Fruit fly (Drosophila melanogaster): ENCODE data around the gene CG4325.

The CG4325 gene

dm6 chrX:2001057-2001456 lies 42.6 kb downstream of the CG4325 start:
- TF ChIP-seq CG15710 (tag; optimal IDR thresholded peaks at IDR 0.05) (no peak), fd96Ca (GFP tag; IDR thresholded peaks at IDR 0.05) (no peak), CG8159 (tag; optimal IDR thresholded peaks at IDR 0.05) (no peak), Pif1B (GFP tag; optimal IDR thresholded peaks at IDR 0.05) (no peak), EcR (GFP tag; optimal IDR thresholded peaks at IDR 0.05) (no peak), CG12605 (GFP tag; IDR thresholded peaks at IDR 0.05) (no peak), CG10348 (GFP tag; IDR thresholded peaks at IDR 0.05) (no peak), gl (tag; optimal IDR thresholded peaks at IDR 0.05) (no peak), CG9948 (tag; optimal IDR thresholded peaks at IDR 0.05) (no peak), Snoo (tag; optimal IDR thresholded peaks at IDR 0.05) (no peak), D1 (tag; optimal IDR thresholded peaks at IDR 0.05) (no peak), CG4496 (GFP tag; IDR thresholded peaks at IDR 0.05) (no peak), CG14655 (GFP tag; optimal IDR thresholded peaks at IDR 0.05) (no peak), CG8301 (tag; optimal IDR thresholded peaks at IDR 0.05) (no peak)

dm6 chrX:1995653-1996052 lies 48.0 kb downstream of the CG4325 start:
- TF ChIP-seq CG4496 (GFP tag; IDR thresholded peaks at IDR 0.05) (peak; percentile 35; the same call in 1 of the 3 replicates), CG32121 (GFP tag; IDR thresholded peaks at IDR 0.05) (no peak; the same call in 1 of the 2 replicates), Pif1B (GFP tag; optimal IDR thresholded peaks at IDR 0.05) (no peak)

- no peak for TF ChIP-seq CG8159 (tag; optimal IDR thresholded peaks at IDR 0.05)
- no peak for TF ChIP-seq D1 (tag; optimal IDR thresholded peaks at IDR 0.05)
- TF ChIP-seq Ets98B (GFP tag; IDR thresholded peaks at IDR 0.05), result no peak
- no peak for TF ChIP-seq EcR (GFP tag; optimal IDR thresholded peaks at IDR 0.05)
- no peak for TF ChIP-seq gl (tag; optimal IDR thresholded peaks at IDR 0.05)
- no peak for TF ChIP-seq CG34367 (tag; optimal IDR thresholded peaks at IDR 0.05)
- TF ChIP-seq fd96Ca (GFP tag; IDR thresholded peaks at IDR 0.05), result no peak
These were observed 49.4 kb downstream of the CG4325 start for dm6 chrX:1994184-1994583.

Data from whole organism, pupa.